Worm (Caenorhabditis elegans) whole organism, L1 larva: Measurements from ENCODE around the gene C11G6.2.

ENCODE experiments used
- aly-2 ChIP-seq: fragments of 150-350 bp; optimal IDR thresholded peaks from 2 replicates; lab custom pipeline; 2014; ENCODE audit warnings: missing biosample characterization, missing genetic modification characterization
- ceh-63 ChIP-seq: fragments of 200-800 bp; sonication (Bioruptor generic); optimal IDR thresholded peaks from 2 replicates; lab custom pipeline; 2018; ENCODE audit warnings: mild to moderate bottlenecking, missing genetic modification characterization, missing compliant biosample characterization
- ceh-82 ChIP-seq, 3 experiments: fragments of 150-350 bp in 1 of 3; sonication (generic microtip) in 2 of 3; optimal IDR thresholded peaks; 2 replicates each; lab custom pipeline; 2014 to 2017; ENCODE audit warnings: missing biosample characterization in 3 of 3, missing genetic modification characterization in 3 of 3
- egl-27 ChIP-seq, 2 experiments: fragments of 150-350 bp in 1 of 2; sonication (generic microtip); optimal IDR thresholded peaks; 3 replicates each; lab custom pipeline; 2017 to 2018; ENCODE audit warnings: missing biosample characterization in 2 of 2, missing genetic modification characterization in 2 of 2, missing genetic modification reagents in 2 of 2
- lin-13 ChIP-seq: fragments of 150-350 bp; optimal IDR thresholded peaks from 2 replicates; lab custom pipeline; 2014; ENCODE audit warnings: missing biosample characterization, missing genetic modification reagents, missing genetic modification characterization
- lin-15B ChIP-seq: fragments of 150-350 bp; sonication (generic microtip); optimal IDR thresholded peaks from 3 replicates; lab custom pipeline; 2014; ENCODE audit warnings: missing biosample characterization, missing genetic modification characterization
- lin-39 ChIP-seq: fragments of 150-350 bp; optimal IDR thresholded peaks from 2 replicates; lab custom pipeline; 2014; ENCODE audit warnings: missing biosample characterization, missing genetic modification reagents, missing genetic modification characterization
- mep-1 ChIP-seq: fragments of 150-350 bp; optimal IDR thresholded peaks from 2 replicates; lab custom pipeline; 2014; ENCODE audit warnings: missing biosample characterization, missing genetic modification characterization
- nhr-11 ChIP-seq: fragments of 150-350 bp; optimal IDR thresholded peaks from 2 replicates; lab custom pipeline; 2014; ENCODE audit warnings: missing biosample characterization, missing genetic modification characterization
- skn-1 ChIP-seq: fragments of 150-350 bp; optimal IDR thresholded peaks from 2 replicates; lab custom pipeline; 2014; ENCODE audit warnings: missing biosample characterization, missing genetic modification characterization
- unc-62 ChIP-seq: fragments of 150-350 bp; optimal IDR thresholded peaks from 2 replicates; lab custom pipeline; 2014; ENCODE audit warnings: missing biosample characterization, missing genetic modification reagents, missing genetic modification characterization
- zip-4 ChIP-seq: fragments of 200-800 bp; sonication (Bioruptor generic); optimal IDR thresholded peaks from 2 replicates; lab custom pipeline; 2018; ENCODE audit warnings: mild to moderate bottlenecking, missing genetic modification characterization, moderate library complexity, missing compliant biosample characterization
- ztf-11 ChIP-seq, 2 experiments: sonication (generic microtip); optimal IDR thresholded peaks; 2 replicates each; lab custom pipeline; 2016 to 2017; ENCODE audit warnings: missing genetic modification characterization in 2 of 2, missing biosample characterization in 1 of 2, missing compliant biosample characterization in 1 of 2

ce11 chrX:16375807-16376638 lies 47.6 kb downstream of the C11G6.2 start, which contains the start of gene sur-7:
- TF ChIP-seq mep-1 (tag; lab: Kevin White, UChicago) (no peak), lin-15B (no peak), unc-62 (GFP tag; lab: Kevin White, UChicago) (no peak), lin-13 (GFP tag; lab: Kevin White, UChicago) (no peak), aly-2 (tag; lab: Kevin White, UChicago) (no peak), egl-27 (tag; optimal IDR thresholded peaks at IDR 0.05; lab: Kevin White, UChicago) (no peak), nhr-11 (tag; lab: Kevin White, UChicago) (no peak), ceh-63 (GFP tag; lab: Kevin White, UChicago) (no peak), zip-4 (GFP tag; lab: Kevin White, UChicago) (no peak), ceh-82 (tag; optimal IDR thresholded peaks at IDR 0.05; lab: Kevin White, UChicago) (no peak), skn-1 (tag; lab: Kevin White, UChicago) (no peak), ztf-11 (tag; optimal IDR thresholded peaks at IDR 0.05; lab: Kevin White, UChicago) (no peak), lin-39 (tag; lab: Kevin White, UChicago) (no peak)
